Worm (Caenorhabditis elegans) whole organism, early embryonic: Measurements from ENCODE around the gene srw-137.

Experiments used
- B0310.2 ChIP-seq: sonication (generic microtip); optimal IDR thresholded peaks from 2 replicates; lab custom pipeline; 2016; ENCODE audit warnings: mild to moderate bottlenecking, missing genetic modification characterization, missing compliant biosample characterization
- F13C5.2 ChIP-seq: sonication (generic microtip); optimal IDR thresholded peaks from 2 replicates; lab custom pipeline; 2017; ENCODE audit warnings: mild to moderate bottlenecking, missing genetic modification characterization, inconsistent platforms, missing compliant biosample characterization
- aly-1 ChIP-seq: sonication (generic microtip); optimal IDR thresholded peaks from 2 replicates; lab custom pipeline; 2016; ENCODE audit warnings: missing genetic modification characterization, missing compliant biosample characterization
- ama-1 ChIP-seq: fragments of 150-350 bp; optimal IDR thresholded peaks from 2 replicates; lab custom pipeline; 2014
- ceh-13 ChIP-seq: fragments of 200-800 bp; sonication (Bioruptor generic); optimal IDR thresholded peaks from 2 replicates; lab custom pipeline; 2018; ENCODE audit warnings: mild to moderate bottlenecking, missing genetic modification characterization, missing compliant biosample characterization
- ceh-36 ChIP-seq: sonication (generic microtip); optimal IDR thresholded peaks from 2 replicates; lab custom pipeline; 2016; ENCODE audit warnings: missing genetic modification characterization, inconsistent platforms, missing compliant biosample characterization
- ets-7 ChIP-seq: sonication (generic microtip); optimal IDR thresholded peaks from 2 replicates; lab custom pipeline; 2016; ENCODE audit warnings: missing genotype, missing genetic modification characterization, missing compliant biosample characterization
- flt-1 ChIP-seq: fragments of 200-800 bp; sonication (Bioruptor generic); IDR thresholded peaks from 2 replicates; pipeline ENCODE4 v1.3.6; 2022; ENCODE audit warnings: missing genetic modification characterization, missing compliant biosample characterization
- hmbx-1 ChIP-seq: sonication (generic microtip); optimal IDR thresholded peaks from 2 replicates; lab custom pipeline; 2016; ENCODE audit warnings: mild to moderate bottlenecking, missing genetic modification characterization, missing compliant biosample characterization
- hmg-4 ChIP-seq: fragments of 200-800 bp; sonication (Bioruptor generic); optimal IDR thresholded peaks from 2 replicates; lab custom pipeline; 2018; ENCODE audit warnings: mild to moderate bottlenecking, missing genetic modification characterization, missing compliant biosample characterization
- hnd-1 ChIP-seq: sonication (generic microtip); optimal IDR thresholded peaks from 2 replicates; lab custom pipeline; 2016; ENCODE audit warnings: missing genetic modification characterization, missing compliant biosample characterization
- pes-1 ChIP-seq: fragments of 200-800 bp; sonication (Bioruptor generic); IDR thresholded peaks from 2 replicates; pipeline ENCODE4 v1.3.6; 2022; ENCODE audit warnings: missing genetic modification reagents, missing genetic modification characterization, missing compliant biosample characterization
- scrt-1 ChIP-seq: fragments of 200-800 bp; sonication (Bioruptor generic); IDR thresholded peaks from 2 replicates; pipeline ENCODE4 v1.3.6; 2022; ENCODE audit warnings: missing genetic modification characterization, missing compliant biosample characterization
- sea-1 ChIP-seq: fragments of 200-800 bp; sonication (Bioruptor generic); conservative IDR thresholded peaks from 2 replicates; pipeline ENCODE4 v1.3.6; 2022; ENCODE audit warnings: missing genetic modification characterization, missing compliant biosample characterization
- tbx-11 ChIP-seq: fragments of 200-800 bp; sonication (Bioruptor generic); IDR thresholded peaks from 2 replicates; pipeline ENCODE4 v1.3.6; 2022; ENCODE audit warnings: missing genetic modification characterization, missing compliant biosample characterization
- tbx-37 ChIP-seq: fragments of 200-800 bp; sonication (Bioruptor generic); conservative IDR thresholded peaks from 2 replicates; pipeline ENCODE4 v1.3.6; 2022; ENCODE audit warnings: missing genetic modification reagents, missing genetic modification characterization, missing compliant biosample characterization
- tra-4 ChIP-seq: sonication (generic microtip); optimal IDR thresholded peaks from 2 replicates; lab custom pipeline; 2017; ENCODE audit warnings: missing genetic modification characterization, missing compliant biosample characterization

srw-137 gene

DNA sequence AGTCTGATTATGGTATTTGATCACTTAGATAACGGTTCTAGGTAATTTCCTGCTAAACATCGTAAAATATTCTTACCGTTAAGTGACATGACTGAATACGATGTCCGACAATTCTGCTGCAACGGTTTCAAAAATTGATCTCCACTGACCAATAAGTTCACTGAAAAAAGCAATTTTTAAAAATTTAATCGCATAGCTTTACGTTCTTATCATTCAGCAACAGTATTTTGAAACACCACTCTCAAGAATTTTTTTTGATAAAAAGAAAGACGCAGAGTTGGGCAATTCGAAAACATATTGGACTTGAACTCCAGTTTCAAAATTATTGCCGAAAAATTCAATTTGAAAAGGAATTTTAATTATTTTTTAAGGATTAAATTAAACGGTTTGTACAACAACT, 16.2 kb downstream of the srw-137 start, which contains the start of gene C31B8.12:
TSS of gene C31B8.12 (minus strand) at position 101 of the 400 bp plus-strand sequence.
- TF ChIP-seq hmg-4 (GFP tag; lab: Kevin White, UChicago) (no peak), ama-1 (lab: Kevin White, UChicago) (no peak), pes-1 (GFP tag; lab: Robert Waterston, UW) (no peak), ceh-13 (GFP tag; lab: Kevin White, UChicago) (no peak), tbx-37 (no peak), tra-4 (no peak), scrt-1 (GFP tag; lab: Robert Waterston, UW) (no peak), ceh-36 (tag; lab: Kevin White, UChicago) (no peak), F13C5.2 (no peak), aly-1 (tag; lab: Kevin White, UChicago) (no peak), tbx-11 (GFP tag; lab: Robert Waterston, UW) (no peak), ets-7 (tag; lab: Kevin White, UChicago) (no peak), flt-1 (GFP tag; lab: Robert Waterston, UW) (no peak), sea-1 (GFP tag; lab: Robert Waterston, UW) (no peak), B0310.2 (tag; lab: Kevin White, UChicago) (no peak), hnd-1 (no peak)

DNA sequence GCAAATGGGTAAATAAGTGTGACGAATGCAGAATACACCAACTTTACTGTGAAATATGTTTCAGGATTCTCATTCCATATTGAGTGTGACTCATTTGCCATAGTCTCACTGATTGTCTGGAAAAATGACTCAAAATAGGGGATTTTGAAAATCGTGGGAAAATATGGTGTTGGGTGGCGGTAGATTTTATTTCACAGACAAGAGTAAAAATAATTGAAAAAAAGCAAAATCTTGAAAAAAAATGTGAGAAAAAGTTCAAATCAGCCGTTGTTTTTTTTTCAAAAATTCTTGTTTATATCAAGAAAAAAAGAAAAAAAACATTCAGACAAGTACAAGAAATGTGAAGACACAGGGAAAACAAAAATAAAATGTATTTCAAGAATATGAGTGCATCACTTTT, 21.2 kb downstream of the srw-137 start, which contains the start of gene srh-38:
TSS of gene srh-38 (minus strand) at position 101 of the 400 bp plus-strand sequence.
- TF ChIP-seq pes-1 (GFP tag; lab: Robert Waterston, UW), result no peak
- TF ChIP-seq ceh-36 (tag; lab: Kevin White, UChicago), result no peak
- no peak for TF ChIP-seq sea-1 (GFP tag; lab: Robert Waterston, UW)
- TF ChIP-seq ets-7 (tag; lab: Kevin White, UChicago), result no peak
- TF ChIP-seq tbx-11 (GFP tag; lab: Robert Waterston, UW), result no peak
- TF ChIP-seq scrt-1 (GFP tag; lab: Robert Waterston, UW), result no peak
- TF ChIP-seq aly-1 (tag; lab: Kevin White, UChicago), result no peak

DNA sequence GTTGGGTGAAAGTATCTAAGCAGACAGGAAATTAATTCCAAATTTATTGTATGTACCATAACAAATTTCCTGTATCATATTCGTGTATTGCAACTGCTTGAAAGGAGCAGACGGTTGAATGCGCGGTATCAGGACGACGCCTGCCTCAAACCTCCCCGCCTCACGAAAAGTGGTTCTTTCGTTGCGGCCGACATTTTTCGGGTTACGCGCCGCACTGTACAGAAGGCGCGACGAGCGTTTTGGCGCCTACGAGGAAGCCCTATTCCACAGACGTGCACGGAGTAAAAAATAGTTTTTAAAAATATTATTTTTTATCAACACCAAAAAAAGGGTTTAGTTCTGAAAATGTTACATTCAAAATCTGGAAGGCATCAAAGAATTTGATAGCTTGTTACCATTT, 23.6 kb downstream of the srw-137 start:
- TF ChIP-seq hnd-1 (no peak), tbx-11 (GFP tag; lab: Robert Waterston, UW) (no peak), tra-4 (no peak), ama-1 (lab: Kevin White, UChicago) (no peak), ceh-13 (GFP tag; lab: Kevin White, UChicago) (no peak), hmbx-1 (tag; lab: Kevin White, UChicago) (no peak), pes-1 (GFP tag; lab: Robert Waterston, UW) (no peak), F13C5.2 (no peak), scrt-1 (GFP tag; lab: Robert Waterston, UW) (no peak), sea-1 (GFP tag; lab: Robert Waterston, UW) (no peak), tbx-37 (no peak), hmg-4 (GFP tag; lab: Kevin White, UChicago) (no peak), ceh-36 (tag; lab: Kevin White, UChicago) (no peak), aly-1 (tag; lab: Kevin White, UChicago) (no peak), ets-7 (tag; lab: Kevin White, UChicago) (no peak), flt-1 (GFP tag; lab: Robert Waterston, UW) (no peak), B0310.2 (tag; lab: Kevin White, UChicago) (no peak)

DNA sequence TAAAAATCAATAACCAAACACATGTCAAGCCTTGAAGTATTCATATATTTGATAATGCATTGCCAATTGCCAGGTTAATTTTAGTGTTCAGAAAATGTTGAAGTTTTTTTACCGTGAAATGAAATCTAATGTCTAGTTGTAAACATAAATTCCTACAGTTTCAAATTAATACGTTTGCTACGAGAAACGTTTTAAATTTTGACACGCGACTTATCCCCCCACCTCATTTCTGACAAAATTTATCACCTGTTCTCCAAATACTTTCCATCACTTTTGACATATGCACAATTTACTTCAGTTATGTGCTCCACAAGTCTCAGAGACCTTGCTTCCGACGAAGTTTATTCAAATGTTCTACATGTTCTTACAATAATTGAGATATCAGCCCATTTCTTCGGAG, 29.8 kb downstream of the srw-137 start, which contains the start of gene srh-146:
TSS of gene srh-146 (plus strand) at position 301 of the 400 bp plus-strand sequence.
- TF ChIP-seq ceh-13 (GFP tag; lab: Kevin White, UChicago), result no peak
- no peak for TF ChIP-seq hnd-1
- no peak for TF ChIP-seq tbx-37
- TF ChIP-seq ets-7 (tag; lab: Kevin White, UChicago), result no peak
- no peak for TF ChIP-seq scrt-1 (GFP tag; lab: Robert Waterston, UW)
- no peak for TF ChIP-seq F13C5.2
- TF ChIP-seq hmg-4 (GFP tag; lab: Kevin White, UChicago), result no peak
- TF ChIP-seq sea-1 (GFP tag; lab: Robert Waterston, UW), result no peak
- no peak for TF ChIP-seq flt-1 (GFP tag; lab: Robert Waterston, UW)
- TF ChIP-seq tra-4, result no peak
- TF ChIP-seq B0310.2 (tag; lab: Kevin White, UChicago), result no peak
- TF ChIP-seq aly-1 (tag; lab: Kevin White, UChicago), result no peak
- TF ChIP-seq pes-1 (GFP tag; lab: Robert Waterston, UW), result no peak
- TF ChIP-seq ceh-36 (tag; lab: Kevin White, UChicago), result no peak
- no peak for TF ChIP-seq ama-1 (lab: Kevin White, UChicago)
- no peak for TF ChIP-seq hmbx-1 (tag; lab: Kevin White, UChicago)
- no peak for TF ChIP-seq tbx-11 (GFP tag; lab: Robert Waterston, UW)

DNA sequence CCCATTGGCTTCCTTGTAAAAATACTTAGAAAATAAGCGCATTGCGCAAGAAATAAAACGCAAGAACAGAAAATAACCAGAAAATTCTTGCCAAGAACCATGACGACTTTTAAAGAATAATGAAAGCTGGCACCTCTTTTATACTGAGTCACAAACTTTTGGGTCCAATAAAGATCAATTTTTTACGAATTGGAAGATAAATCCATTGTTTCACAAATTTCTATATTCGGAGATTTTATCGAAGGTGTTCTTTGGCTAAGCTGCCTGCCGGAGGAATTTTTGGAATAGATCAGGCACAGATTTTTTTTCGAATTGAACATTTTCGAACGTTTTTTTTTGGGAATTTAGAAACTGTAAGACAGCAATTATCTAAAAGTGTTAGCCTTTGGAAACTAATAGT, 30.9 kb downstream of the srw-137 start, which contains the start of gene C31B8.9:
TSS of gene C31B8.9 (minus strand) at position 101 of the 400 bp plus-strand sequence.
- TF ChIP-seq scrt-1 (GFP tag; lab: Robert Waterston, UW), result no peak
- TF ChIP-seq ets-7 (tag; lab: Kevin White, UChicago), result no peak
- no peak for TF ChIP-seq pes-1 (GFP tag; lab: Robert Waterston, UW)

DNA sequence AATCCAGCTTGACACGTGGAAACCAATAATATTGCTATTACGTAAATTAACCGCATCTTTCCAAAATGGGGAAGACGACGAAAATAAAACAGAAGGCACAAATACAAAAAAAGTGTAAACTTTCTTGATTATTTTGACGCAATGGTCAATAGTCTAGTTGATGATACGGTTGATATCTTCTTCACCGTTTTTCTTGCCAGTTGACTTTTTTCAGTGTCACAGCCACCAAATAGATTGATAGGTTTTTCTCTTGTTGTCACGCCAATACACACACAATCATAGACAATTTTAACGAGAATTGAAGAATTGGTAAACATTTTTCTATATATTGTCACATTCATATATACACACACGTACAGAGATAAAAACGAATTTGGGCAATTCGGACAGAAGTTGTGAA, 34.2 kb downstream of the srw-137 start, which contains the start of gene zmp-3:
TSS of gene zmp-3 (minus strand) at position 101 of the 400 bp plus-strand sequence.
- TF ChIP-seq flt-1 (GFP tag; lab: Robert Waterston, UW) (no peak), ceh-36 (tag; lab: Kevin White, UChicago) (no peak)

DNA sequence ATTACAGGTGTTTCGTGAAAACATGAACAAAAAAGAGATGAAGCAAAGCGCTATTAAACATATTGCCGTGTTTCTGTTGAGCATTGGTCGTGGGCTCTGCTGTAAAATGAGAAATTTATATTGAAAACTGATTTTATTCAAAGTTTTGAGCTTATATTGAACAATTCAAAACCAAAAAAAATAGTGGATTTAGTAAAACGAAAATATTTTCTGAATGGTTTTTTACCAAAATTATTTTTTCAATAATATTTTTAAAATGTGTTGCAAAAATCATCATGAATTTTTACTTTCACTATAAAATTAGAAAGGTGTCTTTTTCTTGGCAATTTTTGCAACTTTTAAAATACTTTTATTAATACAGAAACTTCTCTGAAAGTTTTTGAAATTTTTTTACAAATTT, 40.5 kb downstream of the srw-137 start, which contains the start of gene C31B8.7:
TSS of gene C31B8.7 (minus strand) at position 101 of the 400 bp plus-strand sequence.
- TF ChIP-seq ceh-13 (GFP tag; lab: Kevin White, UChicago) (no peak), aly-1 (tag; lab: Kevin White, UChicago) (no peak), ama-1 (lab: Kevin White, UChicago) (no peak), hmg-4 (GFP tag; lab: Kevin White, UChicago) (no peak), hmbx-1 (tag; lab: Kevin White, UChicago) (no peak)
